Fruit fly (Drosophila melanogaster) whole organism, embryonic: ENCODE results near the gene swa.
A peak's percentile ranks its signal among the peaks of the same experiment; 100 is the strongest.

Experiments used
- CG10267 ChIP-seq: fragments of 200-800 bp; sonication (Bioruptor generic); optimal IDR thresholded peaks from 2 replicates; lab custom pipeline; 2018; ENCODE audit warnings: missing biosample characterization, mild to moderate bottlenecking, missing genetic modification characterization, moderate library complexity
- CG10462 ChIP-seq: fragments of 200-800 bp; sonication (Bioruptor generic); optimal IDR thresholded peaks from 2 replicates; lab custom pipeline; 2016; ENCODE audit warnings: missing biosample characterization, missing genetic modification characterization
- CG10654 ChIP-seq: fragments of 200-800 bp; sonication (Bioruptor generic); optimal IDR thresholded peaks from 2 replicates; lab custom pipeline; 2016; ENCODE audit warnings: missing biosample characterization, missing genetic modification characterization
- CG13287 ChIP-seq: fragments of 200-800 bp; sonication (Bioruptor generic); IDR thresholded peaks from 2 replicates; pipeline ENCODE4 v1.3.6; 2022; ENCODE audit warnings: missing biosample characterization, missing genetic modification characterization; ENCODE audit not compliant: partially characterized antibody
- CG13424 ChIP-seq: fragments of 200-800 bp; sonication (Bioruptor generic); optimal IDR thresholded peaks from 2 replicates; lab custom pipeline; 2019; ENCODE audit warnings: missing biosample characterization, mild to moderate bottlenecking, missing genetic modification characterization, moderate library complexity
- CG13775 ChIP-seq: fragments of 200-800 bp; sonication (Bioruptor generic); optimal IDR thresholded peaks from 3 replicates; lab custom pipeline; 2017; ENCODE audit warnings: missing biosample characterization, mild to moderate bottlenecking, missing genetic modification characterization
- CG13894 ChIP-seq: fragments of 200-800 bp; sonication (Bioruptor generic); optimal IDR thresholded peaks from 3 replicates; lab custom pipeline; 2018; ENCODE audit warnings: missing biosample characterization, mild to moderate bottlenecking, missing genetic modification characterization, moderate library complexity
- CG14710 ChIP-seq: fragments of 200-800 bp; sonication (Bioruptor generic); optimal IDR thresholded peaks from 3 replicates; lab custom pipeline; 2019; ENCODE audit warnings: missing biosample characterization, mild to moderate bottlenecking, missing genetic modification characterization, moderate library complexity
- CG17829 ChIP-seq: fragments of 200-800 bp; optimal IDR thresholded peaks from 2 replicates; lab custom pipeline; 2019; ENCODE audit warnings: missing biosample characterization, mild to moderate bottlenecking, missing genetic modification characterization, moderate library complexity
- CG2116 ChIP-seq: fragments of 200-800 bp; sonication (Bioruptor generic); optimal IDR thresholded peaks from 3 replicates; lab custom pipeline; 2018; ENCODE audit warnings: missing biosample characterization, mild to moderate bottlenecking, missing genetic modification characterization
- CG30403 ChIP-seq: fragments of 200-800 bp; sonication (Bioruptor generic); optimal IDR thresholded peaks from 3 replicates; lab custom pipeline; 2016; ENCODE audit warnings: missing biosample characterization, missing genetic modification characterization
- CG33557 ChIP-seq: fragments of 200-800 bp; sonication (Bioruptor generic); optimal IDR thresholded peaks from 2 replicates; lab custom pipeline; 2019; ENCODE audit warnings: missing biosample characterization, mild to moderate bottlenecking, missing genetic modification characterization, moderate library complexity
- CG34224 ChIP-seq: fragments of 200-800 bp; sonication (Bioruptor generic); IDR thresholded peaks from 3 replicates; pipeline ENCODE4 v1.3.6; 2022; ENCODE audit warnings: missing biosample characterization, missing genetic modification characterization; ENCODE audit not compliant: partially characterized antibody
- CG34422 ChIP-seq: fragments of 200-800 bp; sonication (Bioruptor generic); IDR thresholded peaks from 3 replicates; pipeline ENCODE4 v1.3.6; 2022; ENCODE audit warnings: missing biosample characterization, missing genetic modification characterization
- CG3847 ChIP-seq: fragments of 200-800 bp; sonication (Bioruptor generic); IDR thresholded peaks from 2 replicates; pipeline ENCODE4 v1.3.6; 2022; ENCODE audit warnings: missing biosample characterization, missing genetic modification characterization
- CG4360 ChIP-seq: fragments of 200-800 bp; sonication (Bioruptor generic); IDR thresholded peaks from 2 replicates; pipeline ENCODE4 v1.3.6; 2022; ENCODE audit warnings: missing biosample characterization, missing genetic modification characterization
- CG7271 ChIP-seq: fragments of 200-800 bp; sonication (Bioruptor generic); optimal IDR thresholded peaks from 2 replicates; lab custom pipeline; 2018; ENCODE audit warnings: missing biosample characterization, mild to moderate bottlenecking, missing genetic modification characterization, moderate library complexity
- CG8281 ChIP-seq: fragments of 200-800 bp; sonication (Bioruptor generic); optimal IDR thresholded peaks from 2 replicates; lab custom pipeline; 2018; ENCODE audit warnings: missing biosample characterization, mild to moderate bottlenecking, missing genetic modification characterization, moderate library complexity
- CG8290 ChIP-seq, 3 experiments: fragments of 200-800 bp; sonication (Bioruptor generic); optimal IDR thresholded peaks; 2 replicates each; lab custom pipeline; 2016 to 2019; ENCODE audit warnings: missing biosample characterization in 3 of 3, missing genetic modification characterization in 3 of 3, mild to moderate bottlenecking in 2 of 3, moderate library complexity in 1 of 3
- CG8388 ChIP-seq: fragments of 200-800 bp; sonication (Bioruptor generic); optimal IDR thresholded peaks from 2 replicates; lab custom pipeline; 2019; ENCODE audit warnings: missing biosample characterization, mild to moderate bottlenecking, missing genetic modification characterization, moderate library complexity
- CG9797 ChIP-seq: fragments of 200-800 bp; sonication (Bioruptor generic); optimal IDR thresholded peaks from 3 replicates; lab custom pipeline; 2018; ENCODE audit warnings: missing biosample characterization, mild to moderate bottlenecking, missing genetic modification characterization
- D ChIP-seq, 2 experiments: fragments of 200-800 bp in 1 of 2; fragments of >200 bp in 1 of 2; sonication (Bioruptor generic) in 1 of 2; optimal IDR thresholded peaks; 2 replicates in 1 of 2; 3 replicates in 1 of 2; lab custom pipeline; 2017; ENCODE audit warnings: mild to moderate bottlenecking in 1 of 2, missing biosample characterization in 1 of 2, missing genetic modification characterization in 1 of 2, missing genetic modification reagents in 1 of 2
- Dref ChIP-seq: fragments of 200-800 bp; sonication (Bioruptor generic); IDR thresholded peaks from 2 replicates; pipeline ENCODE4 v1.3.6; 2022; ENCODE audit warnings: missing biosample characterization, missing genetic modification characterization
- Ets97D ChIP-seq: fragments of 200-800 bp; sonication (Bioruptor generic); optimal IDR thresholded peaks from 3 replicates; lab custom pipeline; 2016; ENCODE audit warnings: missing biosample characterization, missing genetic modification characterization
- HmgD ChIP-seq: fragments of 200-800 bp; sonication (Bioruptor generic); optimal IDR thresholded peaks from 3 replicates; lab custom pipeline; 2016; ENCODE audit warnings: missing biosample characterization, missing genetic modification characterization
- MBD-R2 ChIP-seq: fragments of 200-800 bp; sonication (Bioruptor generic); IDR thresholded peaks from 2 replicates; pipeline ENCODE4 v1.3.6; 2022; ENCODE audit warnings: missing biosample characterization, missing genetic modification characterization
- MESR4 ChIP-seq: fragments of 200-800 bp; sonication (Bioruptor generic); optimal IDR thresholded peaks from 2 replicates; lab custom pipeline; 2018; ENCODE audit warnings: missing biosample characterization, mild to moderate bottlenecking, missing genetic modification characterization, moderate library complexity
- MTF-1 ChIP-seq: fragments of 200-800 bp; sonication (Bioruptor generic); optimal IDR thresholded peaks from 2 replicates; lab custom pipeline; 2018; ENCODE audit warnings: missing biosample characterization, mild to moderate bottlenecking, missing genetic modification characterization, borderline replicate concordance
- Pdp1 ChIP-seq, 2 experiments: fragments of 200-800 bp; sonication (Bioruptor generic); optimal IDR thresholded peaks; 3 replicates each; lab custom pipeline; 2016; ENCODE audit warnings: missing biosample characterization in 2 of 2, missing genetic modification characterization in 2 of 2, mild to moderate bottlenecking in 1 of 2, moderate library complexity in 1 of 2
- Scr ChIP-seq: fragments of 200-800 bp; sonication (Bioruptor generic); IDR thresholded peaks from 2 replicates; pipeline ENCODE4 v1.3.6; 2022; ENCODE audit warnings: missing biosample characterization, missing genetic modification characterization; ENCODE audit not compliant: partially characterized antibody
- Sry-δ ChIP-seq: fragments of 200-800 bp; sonication (Bioruptor generic); optimal IDR thresholded peaks from 2 replicates; lab custom pipeline; 2016; ENCODE audit warnings: missing biosample characterization, missing genetic modification characterization
- YL-1 ChIP-seq: fragments of 200-800 bp; sonication (Bioruptor generic); optimal IDR thresholded peaks from 3 replicates; lab custom pipeline; 2017; ENCODE audit warnings: missing biosample characterization, mild to moderate bottlenecking, missing genetic modification characterization
- abd-A ChIP-seq: fragments of 200-800 bp; sonication (Bioruptor generic); optimal IDR thresholded peaks from 3 replicates; lab custom pipeline; 2019; ENCODE audit warnings: missing biosample characterization, mild to moderate bottlenecking, missing genetic modification characterization, moderate library complexity
- amos ChIP-seq: fragments of 200-800 bp; sonication (Bioruptor generic); IDR thresholded peaks from 2 replicates; pipeline ENCODE4 v1.3.6; 2022; ENCODE audit warnings: missing biosample characterization, missing genetic modification characterization; ENCODE audit not compliant: partially characterized antibody
- ara ChIP-seq: fragments of 200-800 bp; sonication (Bioruptor generic); IDR thresholded peaks from 2 replicates; pipeline ENCODE4 v1.3.6; 2022; ENCODE audit warnings: missing biosample characterization, missing genetic modification characterization
- ase ChIP-seq: fragments of 200-800 bp; sonication (Bioruptor generic); IDR thresholded peaks from 3 replicates; pipeline ENCODE4 v1.3.6; 2022; ENCODE audit warnings: missing biosample characterization, missing genetic modification characterization
- dm ChIP-seq: fragments of 200-800 bp; sonication (Bioruptor generic); optimal IDR thresholded peaks from 3 replicates; lab custom pipeline; 2016; ENCODE audit warnings: missing biosample characterization, missing genetic modification characterization
- gfzf ChIP-seq: fragments of 200-800 bp; sonication (Bioruptor generic); optimal IDR thresholded peaks from 2 replicates; lab custom pipeline; 2016; ENCODE audit warnings: missing biosample characterization, mild to moderate bottlenecking, missing genetic modification characterization, moderate library complexity
- gsb ChIP-seq: fragments of 200-800 bp; sonication (Bioruptor generic); IDR thresholded peaks from 2 replicates; pipeline ENCODE4 v1.3.6; 2022; ENCODE audit warnings: missing biosample characterization, missing genetic modification characterization
- ham ChIP-seq: fragments of 200-800 bp; sonication (Bioruptor generic); IDR thresholded peaks from 2 replicates; pipeline ENCODE4 v1.3.6; 2022; ENCODE audit warnings: missing biosample characterization, missing genetic modification characterization
- inv ChIP-seq: fragments of 200-800 bp; sonication (Bioruptor generic); IDR thresholded peaks from 2 replicates; pipeline ENCODE4 v1.3.6; 2022; ENCODE audit warnings: missing biosample characterization, missing genetic modification characterization; ENCODE audit not compliant: partially characterized antibody
- nmo ChIP-seq: fragments of 200-800 bp; sonication (Bioruptor generic); optimal IDR thresholded peaks from 2 replicates; lab custom pipeline; 2018; ENCODE audit warnings: missing biosample characterization, mild to moderate bottlenecking, missing genetic modification characterization, moderate library complexity
- oc ChIP-seq: fragments of 200-800 bp; sonication (Bioruptor generic); optimal IDR thresholded peaks from 2 replicates; lab custom pipeline; 2018; ENCODE audit warnings: missing biosample characterization, mild to moderate bottlenecking, missing genetic modification characterization, moderate library complexity
- otp ChIP-seq: fragments of 200-800 bp; sonication (Bioruptor generic); IDR thresholded peaks from 3 replicates; pipeline ENCODE4, ENCODE4 v1.3.6; 2022; ENCODE audit warnings: missing biosample characterization, missing genetic modification characterization
- sens ChIP-seq: fragments of 200-800 bp; sonication (Bioruptor generic); peaks from one replicate; lab custom pipeline; 2016; ENCODE audit warnings: missing biosample characterization, missing genetic modification characterization
- trem ChIP-seq: fragments of 200-800 bp; optimal IDR thresholded peaks from 3 replicates; lab custom pipeline; 2019; ENCODE audit warnings: missing biosample characterization, mild to moderate bottlenecking, missing genetic modification characterization, moderate library complexity
- unc-4 ChIP-seq: fragments of 200-800 bp; sonication (Bioruptor generic); IDR thresholded peaks from 2 replicates; pipeline ENCODE4 v1.3.6; 2022; ENCODE audit warnings: missing biosample characterization, missing genetic modification characterization; ENCODE audit not compliant: partially characterized antibody
- unpg ChIP-seq: fragments of 200-800 bp; sonication (Bioruptor generic); optimal IDR thresholded peaks from 3 replicates; lab custom pipeline; 2018; ENCODE audit warnings: missing biosample characterization, mild to moderate bottlenecking, missing genetic modification characterization, moderate library complexity

Gene swa

dm6 chrX:6372769-6373197 lies 7.3 kb upstream of the swa start, which contains the start of gene PpV (continued):
- no peak for TF ChIP-seq ase (GFP tag; lab: Robert Waterston, UW)
- TF ChIP-seq gfzf (GFP tag; lab: Kevin White, UChicago) = peak; percentile 84
- peak; percentile 86 for TF ChIP-seq Dref (GFP tag; lab: Robert Waterston, UW)
- peak; percentile 100 for TF ChIP-seq CG14710 (tag; lab: Kevin White, UChicago)
- peak; percentile 82 for TF ChIP-seq Ets97D (GFP tag; lab: Kevin White, UChicago)
- peak; percentile 76 for TF ChIP-seq Sry-δ (GFP tag; lab: Kevin White, UChicago)
- TF ChIP-seq CG13894 (tag; lab: Kevin White, UChicago) = no peak
- TF ChIP-seq CG8388 (GFP tag; lab: Kevin White, UChicago) = no peak
- TF ChIP-seq CG8281 (tag; lab: Kevin White, UChicago) = no peak
- peak; percentile 22 for TF ChIP-seq unpg
- TF ChIP-seq CG10654 (GFP tag; lab: Kevin White, UChicago) = no peak
- TF ChIP-seq CG30403 (GFP tag; lab: Kevin White, UChicago) = no peak
- TF ChIP-seq CG2116 = peak; percentile 89
- peak; percentile 56; the same call in 1 of the 3 replicates for TF ChIP-seq otp
- TF ChIP-seq oc = peak; percentile 15
- peak in 1 of 2 experiments; percentile 22 for TF ChIP-seq Pdp1 (GFP tag; optimal IDR thresholded peaks at IDR 0.05; lab: Kevin White, UChicago)
- no peak for TF ChIP-seq CG33557 (GFP tag; lab: Kevin White, UChicago)
- TF ChIP-seq MTF-1 = no peak
- peak; percentile 58 for TF ChIP-seq CG13287 (GFP tag; lab: Robert Waterston, UW)
- no peak for TF ChIP-seq CG10462 (GFP tag; lab: Kevin White, UChicago)
- TF ChIP-seq CG34422 (GFP tag; lab: Robert Waterston, UW) = no peak
- peak; percentile 58 for TF ChIP-seq Scr (GFP tag; lab: Robert Waterston, UW)
- peak; percentile 68 for TF ChIP-seq CG3847 (GFP tag; lab: Robert Waterston, UW)
- peak; percentile 85 for TF ChIP-seq abd-A (tag; lab: Kevin White, UChicago)
- TF ChIP-seq gsb (GFP tag; lab: Robert Waterston, UW) = no peak
- no peak for TF ChIP-seq D (optimal IDR thresholded peaks at IDR 0.05; lab: Kevin White, UChicago)
- no peak for TF ChIP-seq D (GFP tag; optimal IDR thresholded peaks at IDR 0.05; lab: Kevin White, UChicago)
- 0 out of 2 replicates have a peak, but pooled peaks have one; percentile 9 for TF ChIP-seq CG4360 (GFP tag; lab: Robert Waterston, UW)
- no peak for TF ChIP-seq CG7271
- TF ChIP-seq ara (GFP tag; lab: Robert Waterston, UW) = no peak
- peak; percentile 30 for TF ChIP-seq CG17829 (tag; lab: Kevin White, UChicago)
- peak; percentile 41 for TF ChIP-seq HmgD (GFP tag; lab: Kevin White, UChicago)
- peak; percentile 78 for TF ChIP-seq trem (tag; lab: Kevin White, UChicago)
- TF ChIP-seq sens (GFP tag; lab: Kevin White, UChicago) = peak; percentile 37
- peak; percentile 44 for TF ChIP-seq YL-1
- TF ChIP-seq unc-4 (GFP tag; lab: Robert Waterston, UW) = peak; percentile 56; the same call in 1 of the 2 replicates
- peak; percentile 24 for TF ChIP-seq dm (GFP tag; lab: Kevin White, UChicago)
- peak; percentile 67 for TF ChIP-seq MBD-R2 (GFP tag; lab: Robert Waterston, UW)
- TF ChIP-seq CG9797 (GFP tag; lab: Kevin White, UChicago) = peak; percentile 89
- TF ChIP-seq CG13775 (GFP tag; lab: Kevin White, UChicago) = no peak
- TF ChIP-seq CG13424 (tag; lab: Kevin White, UChicago) = peak; percentile 13
- TF ChIP-seq CG10267 = peak; percentile 67
- peak; percentile 50; the same call in 1 of the 2 replicates for TF ChIP-seq amos
- peak; percentile 36 for TF ChIP-seq CG8290 (GFP tag; optimal IDR thresholded peaks at IDR 0.05; lab: Kevin White, UChicago)
- no peak for TF ChIP-seq CG8290 (tag; optimal IDR thresholded peaks at IDR 0.05; lab: Kevin White, UChicago)
- TF ChIP-seq nmo (GFP tag; lab: Kevin White, UChicago) = peak; percentile 47
- TF ChIP-seq CG34224 = 0 out of 3 replicates have a peak, but pooled peaks have one; percentile 19
- TF ChIP-seq inv (GFP tag; lab: Robert Waterston, UW) = 0 out of 2 replicates have a peak, but pooled peaks have one; percentile 29
- no peak for TF ChIP-seq ham (GFP tag; lab: Robert Waterston, UW)
- TF ChIP-seq MESR4 = peak; percentile 72
